Fruit fly (Drosophila melanogaster) whole organism, adult: ENCODE measurements around the gene Stt3B.
A peak's percentile ranks its signal among the peaks of the same experiment; 100 is the strongest.

Experiments
- CG11617 ChIP-seq: fragments of 200-800 bp; sonication (Bioruptor generic); optimal IDR thresholded peaks from 2 replicates; lab custom pipeline; 2017; ENCODE audit warnings: mild to moderate bottlenecking, missing biosample characterization, missing genetic modification reagents, missing genetic modification characterization
- CG12768 ChIP-seq: fragments of 200-800 bp; sonication (Bioruptor generic); optimal IDR thresholded peaks from 2 replicates; lab custom pipeline; 2017; ENCODE audit warnings: missing biosample characterization, missing genetic modification characterization, mild to moderate bottlenecking, moderate library complexity, missing genetic modification reagents
- CG14711 ChIP-seq: fragments of 200-800 bp; sonication (Bioruptor generic); optimal IDR thresholded peaks from 2 replicates; lab custom pipeline; 2018; ENCODE audit warnings: missing biosample characterization, mild to moderate bottlenecking, missing genetic modification characterization, moderate library complexity
- CG1620 ChIP-seq: fragments of 200-800 bp; sonication (Bioruptor generic); optimal IDR thresholded peaks from 2 replicates; lab custom pipeline; 2016; ENCODE audit warnings: missing biosample characterization, missing genetic modification characterization
- CG33017 ChIP-seq: fragments of 200-800 bp; sonication (Bioruptor generic); optimal IDR thresholded peaks from 2 replicates; lab custom pipeline; 2018; ENCODE audit warnings: missing biosample characterization, mild to moderate bottlenecking, missing genetic modification characterization, moderate library complexity
- CG5204 ChIP-seq: fragments of 200-800 bp; sonication (Bioruptor generic); optimal IDR thresholded peaks from 2 replicates; lab custom pipeline; 2016; ENCODE audit warnings: missing biosample characterization, missing genetic modification characterization
- CG7045 ChIP-seq: fragments of 200-800 bp; sonication (Bioruptor generic); optimal IDR thresholded peaks from 2 replicates; lab custom pipeline; 2017; ENCODE audit warnings: missing biosample characterization, mild to moderate bottlenecking, missing genetic modification characterization
- CG7101 ChIP-seq: fragments of 200-800 bp; sonication (Bioruptor generic); optimal IDR thresholded peaks from 2 replicates; lab custom pipeline; 2018; ENCODE audit warnings: missing biosample characterization, mild to moderate bottlenecking, missing genetic modification characterization, moderate library complexity
- Clk ChIP-seq: fragments of 200-800 bp; sonication (Bioruptor generic); optimal IDR thresholded peaks from 2 replicates; lab custom pipeline; 2017; ENCODE audit warnings: missing biosample characterization, missing genetic modification characterization
- Crg-1 ChIP-seq: fragments of 200-800 bp; sonication (Bioruptor generic); optimal IDR thresholded peaks from 2 replicates; lab custom pipeline; 2016; ENCODE audit warnings: missing biosample characterization, missing genetic modification characterization
- Hr96 ChIP-seq: fragments of 200-800 bp; sonication (Bioruptor generic); optimal IDR thresholded peaks from 2 replicates; lab custom pipeline; 2016; ENCODE audit warnings: missing biosample characterization, missing genetic modification characterization
- Mnt ChIP-seq: fragments of 200-800 bp; sonication (Bioruptor generic); optimal IDR thresholded peaks from 2 replicates; lab custom pipeline; 2016; ENCODE audit warnings: missing biosample characterization, mild to moderate bottlenecking, missing genetic modification characterization
- bab1 ChIP-seq: fragments of 200-800 bp; sonication (Bioruptor generic); optimal IDR thresholded peaks from 3 replicates; lab custom pipeline; 2019; ENCODE audit warnings: missing biosample characterization, mild to moderate bottlenecking, missing genetic modification characterization, moderate library complexity
- cic ChIP-seq: fragments of 200-800 bp; sonication (Bioruptor generic); optimal IDR thresholded peaks from 2 replicates; lab custom pipeline; 2017; ENCODE audit warnings: missing biosample characterization, mild to moderate bottlenecking, missing genetic modification characterization, moderate library complexity
- cnc ChIP-seq, 2 experiments: fragments of >200 bp; optimal IDR thresholded peaks; 2 replicates each; lab custom pipeline; 2017
- kay ChIP-seq: fragments of 200-800 bp; sonication (Bioruptor generic); peaks from one replicate; lab custom pipeline; 2016; ENCODE audit warnings: missing biosample characterization, missing genetic modification characterization, borderline replicate concordance
- ovo ChIP-seq: fragments of 200-800 bp; sonication (Bioruptor generic); optimal IDR thresholded peaks from 2 replicates; lab custom pipeline; 2016; ENCODE audit warnings: missing biosample characterization, missing genetic modification characterization
- pad ChIP-seq: fragments of 200-800 bp; sonication (Bioruptor generic); optimal IDR thresholded peaks from 3 replicates; lab custom pipeline; 2017; ENCODE audit warnings: missing biosample characterization, missing genetic modification characterization, mild to moderate bottlenecking, moderate library complexity, missing genetic modification reagents
- tj ChIP-seq: fragments of 200-800 bp; sonication (Bioruptor generic); optimal IDR thresholded peaks from 3 replicates; lab custom pipeline; 2017; ENCODE audit warnings: missing biosample characterization, mild to moderate bottlenecking, missing genetic modification characterization, moderate library complexity
- toe ChIP-seq: fragments of 200-800 bp; sonication (Bioruptor generic); optimal IDR thresholded peaks from 2 replicates; lab custom pipeline; 2016; ENCODE audit warnings: missing biosample characterization, missing genetic modification characterization

The Stt3B gene

DNA sequence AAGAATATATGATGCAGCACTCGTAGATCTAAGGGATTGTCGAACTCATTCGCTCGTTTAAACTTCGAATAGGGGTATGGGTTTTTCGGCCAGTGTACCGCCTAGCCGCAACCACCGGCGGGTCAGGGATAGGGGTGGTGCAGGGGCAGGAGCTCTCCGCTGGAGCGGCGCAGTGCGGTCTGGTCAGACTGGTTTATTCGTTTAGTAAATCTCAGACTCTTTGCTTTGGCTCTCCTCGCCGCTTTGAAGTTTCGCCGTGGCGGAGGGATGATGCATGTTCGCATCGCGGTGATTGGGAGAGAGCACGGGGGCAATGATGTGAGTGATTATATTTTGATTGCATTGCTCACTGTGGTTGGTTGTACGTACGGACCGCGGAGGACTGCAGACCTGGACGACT is 12.9 kb upstream of the Stt3B start, which contains the start of gene fd96Ca:
Gene fd96Ca (plus strand): TSS at position 337 of the 400 bp plus-strand sequence.
- no peak for TF ChIP-seq Crg-1
- no peak for TF ChIP-seq CG1620
- TF ChIP-seq tj = no peak
- no peak for TF ChIP-seq cic (GFP tag; lab: Kevin White, UChicago)
- no peak for TF ChIP-seq bab1 (GFP tag; lab: Kevin White, UChicago)
- no peak for TF ChIP-seq toe (GFP tag; lab: Kevin White, UChicago)
- TF ChIP-seq CG33017 (tag; lab: Kevin White, UChicago) = no peak
- no peak for TF ChIP-seq CG14711 (tag; lab: Kevin White, UChicago)
- no peak for TF ChIP-seq CG12768 (GFP tag; lab: Kevin White, UChicago)
- no peak for TF ChIP-seq CG11617 (GFP tag; lab: Kevin White, UChicago)

DNA sequence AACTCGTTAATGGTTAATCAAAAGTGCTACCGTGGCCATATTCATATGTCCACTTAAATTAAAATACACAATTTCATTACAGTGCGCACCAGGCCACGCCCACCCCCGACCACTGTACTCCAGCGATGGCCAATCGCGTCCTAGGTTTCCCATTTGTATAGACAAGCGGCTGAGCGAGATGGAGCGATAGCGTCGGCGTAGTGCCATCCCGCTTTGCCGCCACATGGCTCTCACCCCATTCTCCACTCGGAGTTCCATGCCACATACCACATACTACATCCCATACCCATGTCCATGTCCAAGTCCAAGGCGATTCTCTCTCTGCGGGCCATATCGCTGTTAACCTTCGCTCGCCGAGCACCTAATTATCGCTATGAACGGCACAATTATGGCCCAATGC is 11.0 kb upstream of the Stt3B start:
- TF ChIP-seq CG12768 (GFP tag; lab: Kevin White, UChicago) (no peak), bab1 (GFP tag; lab: Kevin White, UChicago) (no peak), CG33017 (tag; lab: Kevin White, UChicago) (no peak), pad (GFP tag; lab: Kevin White, UChicago) (peak; percentile 2)

DNA sequence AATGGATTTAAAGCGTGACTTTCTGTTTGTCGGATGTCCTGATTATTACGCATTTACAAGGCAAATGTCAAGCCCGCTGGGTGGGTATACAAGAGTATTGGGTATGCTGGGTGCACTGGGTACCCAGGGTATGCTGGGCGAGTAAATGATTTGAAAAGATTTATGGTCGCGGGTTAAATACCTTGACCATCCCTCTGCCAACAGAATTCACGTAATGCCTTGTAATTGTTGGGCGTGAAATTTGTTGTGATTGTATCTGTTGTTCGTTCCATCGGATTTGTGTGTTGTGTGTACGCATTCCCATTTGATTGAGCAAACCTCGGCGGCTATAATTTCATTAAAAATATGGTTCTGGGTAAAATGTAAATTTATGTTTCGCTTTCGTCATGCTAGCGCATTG is 9.2 kb upstream of the Stt3B start:
- TF ChIP-seq CG1620 = no peak
- no peak for TF ChIP-seq CG11617 (GFP tag; lab: Kevin White, UChicago)
- TF ChIP-seq bab1 (GFP tag; lab: Kevin White, UChicago) = no peak
- TF ChIP-seq CG33017 (tag; lab: Kevin White, UChicago) = no peak
- no peak for TF ChIP-seq kay (GFP tag; lab: Kevin White, UChicago)
- no peak for TF ChIP-seq tj
- no peak for TF ChIP-seq toe (GFP tag; lab: Kevin White, UChicago)
- TF ChIP-seq CG12768 (GFP tag; lab: Kevin White, UChicago) = no peak
- no peak for TF ChIP-seq cic (GFP tag; lab: Kevin White, UChicago)
- no peak for TF ChIP-seq CG14711 (tag; lab: Kevin White, UChicago)
- TF ChIP-seq Clk (GFP tag; lab: Kevin White, UChicago) = no peak
- no peak for TF ChIP-seq Mnt (GFP tag; lab: Kevin White, UChicago)
- TF ChIP-seq CG5204 (GFP tag; lab: Kevin White, UChicago) = no peak
- TF ChIP-seq CG7045 (GFP tag; lab: Kevin White, UChicago) = no peak
- no peak for TF ChIP-seq Hr96
- TF ChIP-seq CG7101 (tag; lab: Kevin White, UChicago) = no peak
- no peak for TF ChIP-seq cnc (optimal IDR thresholded peaks at IDR 0.05; lab: Kevin White, UChicago)

DNA sequence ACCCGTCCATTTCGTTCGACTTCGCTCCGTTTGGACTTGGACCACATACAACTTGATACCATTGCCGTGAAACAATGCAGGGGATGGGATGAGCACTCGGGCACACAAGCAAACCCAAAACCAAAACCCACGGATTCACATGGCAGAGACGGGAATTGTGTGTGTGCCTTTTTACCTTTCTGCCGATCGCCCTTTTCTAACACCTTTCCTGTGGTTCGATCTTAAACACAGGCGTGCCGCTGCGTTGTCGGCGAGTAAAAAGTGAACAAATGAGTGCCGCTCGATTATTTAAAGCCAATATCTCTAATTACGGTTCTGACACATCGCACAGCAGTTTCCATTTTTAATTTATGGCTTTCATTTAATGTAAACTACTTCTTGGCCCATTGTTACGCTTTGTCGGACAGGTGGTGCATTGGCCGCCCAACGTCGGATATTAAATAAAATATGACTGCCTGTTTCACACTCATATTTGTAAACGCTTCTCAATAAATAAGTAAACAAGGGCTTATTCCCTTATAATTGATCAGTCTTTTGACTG is 7.9 kb upstream of the Stt3B start:
- TF ChIP-seq CG7101 (tag; lab: Kevin White, UChicago) = no peak
- no peak for TF ChIP-seq Clk (GFP tag; lab: Kevin White, UChicago)
- no peak for TF ChIP-seq ovo
- no peak for TF ChIP-seq CG5204 (GFP tag; lab: Kevin White, UChicago)
- TF ChIP-seq Hr96 = no peak

DNA sequence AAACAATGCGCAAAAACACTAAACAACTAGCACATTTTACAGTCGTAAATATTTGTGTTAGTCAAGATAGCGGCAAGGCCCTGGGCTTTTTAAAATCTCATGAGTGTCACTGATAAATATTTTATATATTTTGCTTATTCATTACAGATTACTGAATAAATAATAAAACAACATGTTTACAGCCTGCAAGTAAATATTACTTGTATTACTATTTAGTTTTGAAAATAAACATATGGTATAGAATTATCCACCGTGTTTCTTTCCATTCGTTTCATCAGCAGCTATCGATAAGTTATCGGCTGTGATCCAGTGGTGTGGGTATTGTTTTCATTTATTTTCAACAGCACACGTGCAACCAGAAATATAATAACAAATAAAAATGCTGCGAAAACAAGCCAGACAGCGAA is 5.1 kb upstream of the Stt3B start, which contains the start of the genes shams and CG11920:
Gene shams (minus strand): TSS at position 50 of the 407 bp plus-strand sequence.
Gene CG11920 (plus strand): TSS at position 320 of the 407 bp plus-strand sequence.
- peak; percentile 30 for TF ChIP-seq toe (GFP tag; lab: Kevin White, UChicago)
- TF ChIP-seq pad (GFP tag; lab: Kevin White, UChicago) = no peak
- no peak for TF ChIP-seq ovo
- TF ChIP-seq kay (GFP tag; lab: Kevin White, UChicago) = no peak
- TF ChIP-seq Crg-1 = no peak
- peak; percentile 9 for TF ChIP-seq CG12768 (GFP tag; lab: Kevin White, UChicago)
- TF ChIP-seq CG11617 (GFP tag; lab: Kevin White, UChicago) = peak; percentile 12
- TF ChIP-seq CG7045 (GFP tag; lab: Kevin White, UChicago) = no peak
- no peak for TF ChIP-seq cnc (optimal IDR thresholded peaks at IDR 0.05; lab: Kevin White, UChicago)
- no peak for TF ChIP-seq tj
- TF ChIP-seq CG33017 (tag; lab: Kevin White, UChicago) = no peak
- no peak for TF ChIP-seq CG5204 (GFP tag; lab: Kevin White, UChicago)
- TF ChIP-seq CG7101 (tag; lab: Kevin White, UChicago) = peak; percentile 59
- TF ChIP-seq Mnt (GFP tag; lab: Kevin White, UChicago) = peak; percentile 96
- TF ChIP-seq cic (GFP tag; lab: Kevin White, UChicago) = no peak
- TF ChIP-seq CG14711 (tag; lab: Kevin White, UChicago) = peak; percentile 59
- TF ChIP-seq CG1620 = no peak
- no peak for TF ChIP-seq Hr96
- no peak for TF ChIP-seq bab1 (GFP tag; lab: Kevin White, UChicago)
- no peak for TF ChIP-seq Clk (GFP tag; lab: Kevin White, UChicago)

DNA sequence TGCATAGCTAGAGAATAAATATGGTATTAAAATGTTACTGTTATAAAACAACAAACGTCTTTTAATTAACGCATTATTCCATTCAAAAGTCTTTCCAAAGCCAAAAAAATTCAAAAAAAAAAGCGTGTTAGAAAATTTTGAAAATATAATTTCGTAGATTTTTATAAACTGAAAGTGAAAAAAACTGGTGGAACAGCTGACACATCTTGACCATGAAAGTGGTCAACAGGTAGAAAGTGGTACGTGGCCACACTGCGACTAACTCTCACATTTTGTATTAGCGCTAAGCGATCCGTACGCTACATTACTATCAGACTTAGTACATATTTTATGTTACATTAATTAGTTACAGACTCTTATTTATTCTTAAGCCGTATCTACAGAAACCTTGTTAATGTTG is 1.4 kb upstream of the Stt3B start, which contains the start of gene CG11836:
Gene CG11836 (plus strand): TSS at position 256 of the 400 bp plus-strand sequence.
- no peak for TF ChIP-seq CG1620
- no peak for TF ChIP-seq CG11617 (GFP tag; lab: Kevin White, UChicago)
- TF ChIP-seq kay (GFP tag; lab: Kevin White, UChicago) = no peak
- TF ChIP-seq cic (GFP tag; lab: Kevin White, UChicago) = no peak
- no peak for TF ChIP-seq Clk (GFP tag; lab: Kevin White, UChicago)
- no peak for TF ChIP-seq cnc (optimal IDR thresholded peaks at IDR 0.05; lab: Kevin White, UChicago)
- no peak for TF ChIP-seq CG33017 (tag; lab: Kevin White, UChicago)
- no peak for TF ChIP-seq CG12768 (GFP tag; lab: Kevin White, UChicago)
- no peak for TF ChIP-seq Mnt (GFP tag; lab: Kevin White, UChicago)
- no peak for TF ChIP-seq CG14711 (tag; lab: Kevin White, UChicago)
- no peak for TF ChIP-seq tj
- TF ChIP-seq CG7101 (tag; lab: Kevin White, UChicago) = no peak
- TF ChIP-seq ovo = no peak
- no peak for TF ChIP-seq Crg-1
- no peak for TF ChIP-seq CG7045 (GFP tag; lab: Kevin White, UChicago)
- TF ChIP-seq Hr96 = no peak
- no peak for TF ChIP-seq CG5204 (GFP tag; lab: Kevin White, UChicago)
- TF ChIP-seq pad (GFP tag; lab: Kevin White, UChicago) = no peak
- no peak for TF ChIP-seq bab1 (GFP tag; lab: Kevin White, UChicago)
- no peak for TF ChIP-seq toe (GFP tag; lab: Kevin White, UChicago)
